Fruit fly (Drosophila melanogaster) whole organism, embryonic: Measurements from ENCODE around the gene AANATL7.

Source experiments
- Adf1 ChIP-seq: fragments of 200-800 bp; sonication (Bioruptor generic); IDR thresholded peaks from 2 replicates; pipeline ENCODE4 v1.3.6; 2022; ENCODE audit warnings: missing biosample characterization, missing genetic modification characterization
- Asciz ChIP-seq: fragments of 200-800 bp; sonication (Bioruptor generic); optimal IDR thresholded peaks from 2 replicates; lab custom pipeline; 2017; ENCODE audit warnings: missing biosample characterization, mild to moderate bottlenecking, missing genetic modification characterization, missing genetic modification reagents
- CG11504 ChIP-seq: fragments of 200-800 bp; sonication (Bioruptor generic); optimal IDR thresholded peaks from 3 replicates; lab custom pipeline; 2019; ENCODE audit warnings: missing biosample characterization, mild to moderate bottlenecking, missing genetic modification characterization, moderate library complexity
- CG12769 ChIP-seq: fragments of 200-800 bp; sonication (Bioruptor generic); optimal IDR thresholded peaks from 2 replicates; lab custom pipeline; 2019; ENCODE audit warnings: missing biosample characterization, mild to moderate bottlenecking, missing genetic modification characterization, moderate library complexity
- CG13296 ChIP-seq: fragments of 200-800 bp; sonication (Bioruptor generic); optimal IDR thresholded peaks from 3 replicates; lab custom pipeline; 2018; ENCODE audit warnings: missing biosample characterization, mild to moderate bottlenecking, missing genetic modification characterization
- CG14050 ChIP-seq: fragments of 200-800 bp; sonication (Bioruptor generic); IDR thresholded peaks from 3 replicates; pipeline ENCODE4 v1.3.6; 2022; ENCODE audit warnings: missing biosample characterization, missing genetic modification characterization
- CG15073 ChIP-seq: fragments of 200-800 bp; sonication (Bioruptor generic); optimal IDR thresholded peaks from 2 replicates; lab custom pipeline; 2016; ENCODE audit warnings: missing biosample characterization, missing genetic modification characterization
- CG1602 ChIP-seq: fragments of 200-800 bp; sonication (Bioruptor generic); optimal IDR thresholded peaks from 3 replicates; lab custom pipeline; 2016; ENCODE audit warnings: missing biosample characterization, missing genetic modification characterization
- CG1647 ChIP-seq: fragments of 200-800 bp; sonication (Bioruptor generic); optimal IDR thresholded peaks from 3 replicates; lab custom pipeline; 2016; ENCODE audit warnings: missing biosample characterization, missing genetic modification characterization
- CG17385 ChIP-seq: fragments of 200-800 bp; sonication (Bioruptor generic); optimal IDR thresholded peaks from 3 replicates; lab custom pipeline; 2018; ENCODE audit warnings: missing biosample characterization, mild to moderate bottlenecking, missing genetic modification characterization
- CG17612 ChIP-seq: fragments of 200-800 bp; sonication (Bioruptor generic); IDR thresholded peaks from 2 replicates; pipeline ENCODE4 v1.3.6; 2022; ENCODE audit warnings: missing biosample characterization, missing genetic modification characterization
- CG18764 ChIP-seq: fragments of 200-800 bp; sonication (Bioruptor generic); optimal IDR thresholded peaks from 3 replicates; lab custom pipeline; 2016; ENCODE audit warnings: missing biosample characterization, missing genetic modification characterization
- CG2199 ChIP-seq: fragments of 200-800 bp; sonication (Bioruptor generic); IDR thresholded peaks from 3 replicates; pipeline ENCODE4 v1.3.6; 2022; ENCODE audit warnings: missing biosample characterization, missing genetic modification characterization
- CG2875 ChIP-seq: fragments of 200-800 bp; sonication (Bioruptor generic); optimal IDR thresholded peaks from 2 replicates; lab custom pipeline; 2017; ENCODE audit warnings: missing biosample characterization, mild to moderate bottlenecking, missing genetic modification characterization, missing genetic modification reagents
- CG4617 ChIP-seq: fragments of 200-800 bp; sonication (Bioruptor generic); optimal IDR thresholded peaks from 3 replicates; lab custom pipeline; 2016; ENCODE audit warnings: missing biosample characterization, missing genetic modification characterization, borderline replicate concordance
- CG5245 ChIP-seq: fragments of 200-800 bp; sonication (Bioruptor generic); optimal IDR thresholded peaks from 3 replicates; lab custom pipeline; 2016; ENCODE audit warnings: missing biosample characterization, missing genetic modification characterization
- CG5953 ChIP-seq: fragments of 200-800 bp; sonication (Bioruptor generic); IDR thresholded peaks from 2 replicates; pipeline ENCODE4 v1.3.6; 2022; ENCODE audit warnings: missing biosample characterization, missing genetic modification characterization
- CG7372 ChIP-seq: fragments of 200-800 bp; sonication (Bioruptor generic); IDR thresholded peaks from 2 replicates; pipeline ENCODE4 v1.3.6; 2022; ENCODE audit warnings: missing biosample characterization, missing genetic modification characterization
- CrebB ChIP-seq: fragments of 200-800 bp; sonication (Bioruptor generic); optimal IDR thresholded peaks from 3 replicates; lab custom pipeline; 2018; ENCODE audit warnings: missing biosample characterization, mild to moderate bottlenecking, missing genetic modification characterization
- Dip2 ChIP-seq: fragments of 200-800 bp; sonication (Bioruptor generic); IDR thresholded peaks from 2 replicates; pipeline ENCODE4 v1.3.6; 2022; ENCODE audit warnings: missing biosample characterization, missing genetic modification characterization
- Gsc ChIP-seq: fragments of 200-800 bp; sonication (Bioruptor generic); IDR thresholded peaks from 2 replicates; pipeline ENCODE4 v1.3.6; 2022; ENCODE audit warnings: missing biosample characterization, missing genetic modification characterization
- HHEX ChIP-seq: fragments of 200-800 bp; sonication (Bioruptor generic); optimal IDR thresholded peaks from 3 replicates; lab custom pipeline; 2017; ENCODE audit warnings: missing biosample characterization, mild to moderate bottlenecking, missing genetic modification characterization, missing genetic modification reagents
- Hmr ChIP-seq: fragments of 200-800 bp; sonication (Bioruptor generic); optimal IDR thresholded peaks from 3 replicates; lab custom pipeline; 2017; ENCODE audit warnings: mild to moderate bottlenecking, missing biosample characterization, missing genetic modification reagents, missing genetic modification characterization
- Hmx ChIP-seq: fragments of 200-800 bp; sonication (Bioruptor generic); optimal IDR thresholded peaks from 2 replicates; lab custom pipeline; 2016; ENCODE audit warnings: missing biosample characterization, missing genetic modification characterization
- Mes4 ChIP-seq: fragments of 200-800 bp; sonication (Bioruptor generic); optimal IDR thresholded peaks from 2 replicates; lab custom pipeline; 2016; ENCODE audit warnings: missing biosample characterization, missing genetic modification characterization
- NfI ChIP-seq: fragments of 200-800 bp; sonication (Bioruptor generic); optimal IDR thresholded peaks from 3 replicates; lab custom pipeline; 2018; ENCODE audit warnings: missing biosample characterization, mild to moderate bottlenecking, missing genetic modification characterization, moderate library complexity
- Side ChIP-seq: fragments of 200-800 bp; sonication (Bioruptor generic); optimal IDR thresholded peaks from 2 replicates; lab custom pipeline; 2016; ENCODE audit warnings: missing biosample characterization, missing genetic modification characterization
- Stat92E ChIP-seq, 3 experiments: fragments of >200 bp in 2 of 3; fragments of 200-800 bp in 1 of 3; sonication (Bioruptor generic) in 1 of 3; optimal IDR thresholded peaks; 2 replicates each; lab custom pipeline; 2017 to 2019; ENCODE audit warnings: missing biosample characterization in 3 of 3, missing genetic modification characterization in 3 of 3, mild to moderate bottlenecking in 1 of 3, moderate library complexity in 1 of 3
- Tbp ChIP-seq: fragments of >200 bp; optimal IDR thresholded peaks from 2 replicates; lab custom pipeline; 2018; ENCODE audit warnings: missing biosample characterization, missing genetic modification characterization
- ab ChIP-seq: fragments of 200-800 bp; sonication (Bioruptor generic); optimal IDR thresholded peaks from 2 replicates; lab custom pipeline; 2016; ENCODE audit warnings: missing biosample characterization, missing genetic modification characterization
- bsh ChIP-seq, 2 experiments: fragments of 200-800 bp; sonication (Bioruptor generic); optimal IDR thresholded peaks; 2 replicates each; lab custom pipeline; 2017 to 2018; ENCODE audit warnings: mild to moderate bottlenecking in 2 of 2, missing biosample characterization in 2 of 2, missing genetic modification characterization in 2 of 2, moderate library complexity in 1 of 2
- cad ChIP-seq: fragments of >200 bp; optimal IDR thresholded peaks from 2 replicates; lab custom pipeline; 2017; ENCODE audit warnings: missing biosample characterization, missing genetic modification characterization
- fd102C ChIP-seq: fragments of 200-800 bp; sonication (Bioruptor generic); optimal IDR thresholded peaks from 2 replicates; lab custom pipeline; 2018; ENCODE audit warnings: missing biosample characterization, mild to moderate bottlenecking, missing genetic modification characterization, moderate library complexity
- fru ChIP-seq: fragments of >200 bp; optimal IDR thresholded peaks from 2 replicates; lab custom pipeline; 2017
- gce ChIP-seq: fragments of 200-800 bp; sonication (Bioruptor generic); IDR thresholded peaks from 3 replicates; pipeline ENCODE4 v1.3.6; 2022; ENCODE audit warnings: missing biosample characterization, missing genetic modification characterization
- gsb ChIP-seq: fragments of 200-800 bp; sonication (Bioruptor generic); IDR thresholded peaks from 2 replicates; pipeline ENCODE4 v1.3.6; 2022; ENCODE audit warnings: missing biosample characterization, missing genetic modification characterization
- h ChIP-seq: fragments of >200 bp; optimal IDR thresholded peaks from 2 replicates; lab custom pipeline; 2017
- jumu ChIP-seq: fragments of 200-800 bp; sonication (Bioruptor generic); optimal IDR thresholded peaks from 3 replicates; lab custom pipeline; 2016; ENCODE audit warnings: missing biosample characterization, missing genetic modification characterization
- klu ChIP-seq: fragments of 200-800 bp; sonication (Bioruptor generic); IDR thresholded peaks from 2 replicates; pipeline ENCODE4 v1.3.6; 2022; ENCODE audit warnings: missing biosample characterization, missing genetic modification characterization
- mld ChIP-seq: fragments of 200-800 bp; sonication (Bioruptor generic); IDR thresholded peaks from 3 replicates; pipeline ENCODE4 v1.3.6; 2022; ENCODE audit warnings: missing biosample characterization, missing genetic modification characterization; ENCODE audit not compliant: partially characterized antibody
- nerfin-1 ChIP-seq: fragments of 200-800 bp; sonication (Bioruptor generic); optimal IDR thresholded peaks from 3 replicates; lab custom pipeline; 2019; ENCODE audit warnings: missing biosample characterization, mild to moderate bottlenecking, missing genetic modification characterization, moderate library complexity
- nom ChIP-seq: fragments of 200-800 bp; sonication (Bioruptor generic); optimal IDR thresholded peaks from 2 replicates; lab custom pipeline; 2017; ENCODE audit warnings: missing biosample characterization, missing genetic modification characterization, mild to moderate bottlenecking, moderate library complexity, missing genetic modification reagents
- pho ChIP-seq: fragments of 200-800 bp; sonication (Bioruptor generic); optimal IDR thresholded peaks from 2 replicates; lab custom pipeline; 2016; ENCODE audit warnings: missing biosample characterization, missing genetic modification characterization
- pros ChIP-seq: fragments of 200-800 bp; sonication (Bioruptor generic); optimal IDR thresholded peaks from 3 replicates; lab custom pipeline; 2019; ENCODE audit warnings: missing biosample characterization, mild to moderate bottlenecking, missing genetic modification characterization, moderate library complexity
- ro ChIP-seq: fragments of 200-800 bp; sonication (Bioruptor generic); IDR thresholded peaks from 2 replicates; pipeline ENCODE4 v1.3.6; 2022; ENCODE audit warnings: missing biosample characterization, missing genetic modification characterization
- run ChIP-seq: fragments of 200-800 bp; sonication (Bioruptor generic); optimal IDR thresholded peaks from 3 replicates; lab custom pipeline; 2018; ENCODE audit warnings: missing biosample characterization, mild to moderate bottlenecking, missing genetic modification characterization
- sd ChIP-seq: fragments of 200-800 bp; sonication (Bioruptor generic); optimal IDR thresholded peaks from 3 replicates; lab custom pipeline; 2018; ENCODE audit warnings: missing biosample characterization, mild to moderate bottlenecking, missing genetic modification characterization, moderate library complexity
- z ChIP-seq: fragments of 200-800 bp; sonication (Bioruptor generic); IDR thresholded peaks from 3 replicates; pipeline ENCODE4 v1.3.6; 2022; ENCODE audit warnings: missing biosample characterization, missing genetic modification characterization
- zen ChIP-seq: fragments of 200-800 bp; sonication (Bioruptor generic); optimal IDR thresholded peaks from 3 replicates; lab custom pipeline; 2018; ENCODE audit warnings: missing biosample characterization, mild to moderate bottlenecking, missing genetic modification characterization, moderate library complexity

The AANATL7 gene

dm6 chrX:2588415-2589411 lies 8.0 kb downstream of the AANATL7 start, which contains the start of gene egh (continued):
- TF ChIP-seq mld (GFP tag; lab: Robert Waterston, UW) (no peak), nerfin-1 (tag; lab: Kevin White, UChicago) (no peak), run (tag; lab: Kevin White, UChicago) (no peak), fd102C (GFP tag; lab: Kevin White, UChicago) (no peak), CG5245 (no peak), fru (lab: Kevin White, UChicago) (no peak), CG7372 (GFP tag; lab: Robert Waterston, UW) (no peak), CG15073 (no peak), Mes4 (GFP tag; lab: Kevin White, UChicago) (peak; percentile 51), Stat92E (GFP tag; optimal IDR thresholded peaks at IDR 0.05; lab: Kevin White, UChicago) (no peak), gce (GFP tag; lab: Robert Waterston, UW) (0 out of 3 replicates have a peak, but pooled peaks have one; percentile 6), gsb (GFP tag; lab: Robert Waterston, UW) (no peak), ab (GFP tag; lab: Kevin White, UChicago) (no peak), CG17612 (no peak), CG13296 (GFP tag; lab: Kevin White, UChicago) (no peak), CG4617 (peak; percentile 80), cad (GFP tag; lab: Kevin White, UChicago) (no peak), ro (GFP tag; lab: Robert Waterston, UW) (no peak), Asciz (GFP tag; lab: Kevin White, UChicago) (no peak), jumu (GFP tag; lab: Kevin White, UChicago) (peak; percentile 34), CG17385 (peak; percentile 12), pros (GFP tag; lab: Kevin White, UChicago) (no peak), CG12769 (tag; lab: Kevin White, UChicago) (no peak), NfI (GFP tag; lab: Kevin White, UChicago) (no peak), CG2875 (GFP tag; lab: Kevin White, UChicago) (no peak), Gsc (GFP tag; lab: Robert Waterston, UW) (no peak), CG18764 (GFP tag; lab: Kevin White, UChicago) (no peak), CG5953 (0 out of 2 replicates have a peak, but pooled peaks have one; percentile 32), bsh (GFP tag; optimal IDR thresholded peaks at IDR 0.05; lab: Kevin White, UChicago) (peak in 1 of 2 experiments; percentile 46), Dip2 (GFP tag; lab: Robert Waterston, UW) (no peak), CrebB (tag; lab: Kevin White, UChicago) (no peak), CG14050 (GFP tag; lab: Robert Waterston, UW) (no peak), Side (peak; percentile 50), CG1602 (no peak), Tbp (GFP tag; lab: Kevin White, UChicago) (no peak), CG2199 (GFP tag; lab: Robert Waterston, UW) (no peak), sd (tag; lab: Kevin White, UChicago) (peak; percentile 11), pho (peak; percentile 34), Hmx (GFP tag; lab: Kevin White, UChicago) (no peak), CG11504 (tag; lab: Kevin White, UChicago) (no peak), z (GFP tag; lab: Robert Waterston, UW) (no peak), zen (no peak), Adf1 (GFP tag; lab: Robert Waterston, UW) (peak; percentile 35; the same call in 1 of the 2 replicates), Hmr (GFP tag; lab: Kevin White, UChicago) (peak; percentile 25), h (lab: Kevin White, UChicago) (no peak), klu (GFP tag; lab: Robert Waterston, UW) (peak; percentile 40; the same call in 1 of the 2 replicates), HHEX (GFP tag; lab: Kevin White, UChicago) (peak; percentile 52), nom (GFP tag; lab: Kevin White, UChicago) (peak; percentile 80), CG1647 (GFP tag; lab: Kevin White, UChicago) (no peak)
